2 worm cellular contexts compared by ENCODE assay signal in genomic region chrII:1306036-1306435, ce11.
TF ChIP-seq lines count a peak whose summit lies in the region.

Gene emc-2 (minus strand): TSS chrII:1306136.

TF ChIP-seq in whole organism, L4 larva, 104 proteins besides CTCF, POLR2A, EP300 and RAD21:
- TF ChIP-seq ceh-44 (GFP tag; IDR thresholded peaks at IDR 0.05; lab: Robert Waterston, UW), result no peak
- no peak for TF ChIP-seq snpc-1.2 (GFP tag; IDR thresholded peaks at IDR 0.05; lab: Robert Waterston, UW)
- TF ChIP-seq ceh-28 (tag; optimal IDR thresholded peaks at IDR 0.05; lab: Kevin White, UChicago), result peak; percentile 9
- peak in 1 of 2 experiments; percentile 25 for TF ChIP-seq unc-62 (GFP tag; optimal IDR thresholded peaks at IDR 0.05 in 1 of 2; lab: Kevin White, UChicago)
- TF ChIP-seq unc-62 (tag; optimal IDR thresholded peaks at IDR 0.05; lab: Kevin White, UChicago), result no peak
- TF ChIP-seq daf-8 (GFP tag; IDR thresholded peaks at IDR 0.05; lab: Robert Waterston, UW), result no peak
- no peak for TF ChIP-seq unc-39 (tag; optimal IDR thresholded peaks at IDR 0.05; lab: Kevin White, UChicago)

TF ChIP-seq in whole organism, midembryonic, 9 proteins besides CTCF, POLR2A, EP300 and RAD21:
- TF ChIP-seq cog-1 (tag; optimal IDR thresholded peaks at IDR 0.05; lab: Kevin White, UChicago) (no peak), T22C8.4 (GFP tag; IDR thresholded peaks at IDR 0.05; lab: Robert Waterston, UW) (0 out of 2 replicates have a peak, but pooled peaks have one; percentile 32)
TF ChIP-seq in whole organism, midembryonic: peak in this region for 1.
